Worm (Caenorhabditis elegans): ENCODE data around the gene dyf-13.

The dyf-13 gene

DNA sequence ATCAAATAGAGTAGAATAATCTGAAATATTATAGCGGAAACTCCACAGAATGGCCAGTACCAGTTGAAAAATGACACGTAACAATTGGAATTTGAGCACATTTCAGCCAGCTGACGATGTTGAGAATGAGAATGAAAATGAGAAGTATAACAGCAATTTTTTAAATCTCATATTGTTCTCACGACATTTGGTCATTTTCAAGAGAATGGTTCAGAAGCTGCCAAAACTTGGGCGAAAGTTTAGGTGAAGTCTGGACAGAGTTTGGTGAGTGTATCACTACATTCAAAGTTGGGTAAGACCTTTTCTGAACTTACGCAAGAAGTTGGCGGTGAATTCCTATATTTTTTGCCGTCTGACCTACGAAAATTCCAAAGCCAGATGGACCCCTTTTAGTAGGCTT is 33.8 kb upstream of the dyf-13 start, which contains the start of gene srd-58:
Gene srd-58, minus strand, starts transcription at position 101 of the 400 bp plus-strand sequence.
- TF ChIP-seq sdc-2 (tag; optimal IDR thresholded peaks at IDR 0.05) (no peak), hlh-13 (GFP tag; optimal IDR thresholded peaks at IDR 0.05) (no peak), ceh-14 (tag; optimal IDR thresholded peaks at IDR 0.05) (no peak), ceh-18 (tag; optimal IDR thresholded peaks at IDR 0.05) (no peak), che-1 (tag; optimal IDR thresholded peaks at IDR 0.05) (no peak), gmeb-2 (tag; optimal IDR thresholded peaks at IDR 0.05) (no peak), C08G9.2 (tag; optimal IDR thresholded peaks at IDR 0.05) (no peak), elt-4 (tag; optimal IDR thresholded peaks at IDR 0.05) (no peak), pha-2 (tag; optimal IDR thresholded peaks at IDR 0.05) (no peak), nhr-11 (tag; optimal IDR thresholded peaks at IDR 0.05) (no peak), pat-9 (tag; optimal IDR thresholded peaks at IDR 0.05) (no peak), ceh-45 (GFP tag; IDR thresholded peaks at IDR 0.05) (no peak), hlh-15 (tag; optimal IDR thresholded peaks at IDR 0.05) (no peak), ceh-2 (tag; optimal IDR thresholded peaks at IDR 0.05) (no peak)

DNA sequence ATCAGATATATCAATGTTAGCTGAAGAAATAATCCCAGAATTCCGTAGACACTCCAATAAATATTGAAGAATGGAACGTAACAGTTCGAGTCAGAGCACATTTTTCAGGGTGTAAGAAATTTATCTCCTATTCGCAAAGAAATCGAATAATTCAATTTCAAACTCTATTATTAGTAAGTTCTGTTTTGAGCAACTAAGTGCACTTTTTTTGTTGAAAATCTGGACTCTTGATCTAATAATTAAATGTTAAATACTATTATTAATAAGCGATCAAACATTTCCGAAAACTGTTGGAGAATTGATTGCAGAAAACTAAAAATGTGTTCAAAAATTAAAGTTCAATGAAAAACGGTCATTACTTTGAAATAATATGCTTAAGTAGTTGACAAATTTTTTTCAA is 32.0 kb upstream of the dyf-13 start, which contains the start of gene srd-56:
Gene srd-56, minus strand, starts transcription at position 101 of the 400 bp plus-strand sequence.
- TF ChIP-seq nhr-11 (tag; optimal IDR thresholded peaks at IDR 0.05) (no peak), C38D4.7 (GFP tag; optimal IDR thresholded peaks at IDR 0.05) (no peak), hlh-6 (tag; optimal IDR thresholded peaks at IDR 0.05) (no peak), hlh-13 (GFP tag; optimal IDR thresholded peaks at IDR 0.05) (no peak), ceh-31 (tag; optimal IDR thresholded peaks at IDR 0.05) (no peak), hlh-8 (tag; optimal IDR thresholded peaks at IDR 0.05) (no peak), mec-3 (tag; optimal IDR thresholded peaks at IDR 0.05; ENCODE audit: borderline replicate concordance) (no peak), fax-1 (tag; optimal IDR thresholded peaks at IDR 0.05) (no peak), ceh-6 (GFP tag; optimal IDR thresholded peaks at IDR 0.05) (no peak), pax-1 (tag; optimal IDR thresholded peaks at IDR 0.05) (no peak), ceh-30 (tag; optimal IDR thresholded peaks at IDR 0.05) (no peak), ceh-18 (tag; optimal IDR thresholded peaks at IDR 0.05) (no peak), ceh-9 (tag; optimal IDR thresholded peaks at IDR 0.05) (no peak), che-1 (tag; optimal IDR thresholded peaks at IDR 0.05) (no peak), hlh-15 (tag; optimal IDR thresholded peaks at IDR 0.05) (no peak), dmd-4 (tag; optimal IDR thresholded peaks at IDR 0.05; ENCODE audit: borderline replicate concordance) (no peak), sox-2 (GFP tag; IDR thresholded peaks at IDR 0.05) (no peak), eyg-1 (tag; optimal IDR thresholded peaks at IDR 0.05) (no peak), ref-2 (tag; optimal IDR thresholded peaks at IDR 0.05) (no peak), pat-9 (tag; optimal IDR thresholded peaks at IDR 0.05) (no peak)

DNA sequence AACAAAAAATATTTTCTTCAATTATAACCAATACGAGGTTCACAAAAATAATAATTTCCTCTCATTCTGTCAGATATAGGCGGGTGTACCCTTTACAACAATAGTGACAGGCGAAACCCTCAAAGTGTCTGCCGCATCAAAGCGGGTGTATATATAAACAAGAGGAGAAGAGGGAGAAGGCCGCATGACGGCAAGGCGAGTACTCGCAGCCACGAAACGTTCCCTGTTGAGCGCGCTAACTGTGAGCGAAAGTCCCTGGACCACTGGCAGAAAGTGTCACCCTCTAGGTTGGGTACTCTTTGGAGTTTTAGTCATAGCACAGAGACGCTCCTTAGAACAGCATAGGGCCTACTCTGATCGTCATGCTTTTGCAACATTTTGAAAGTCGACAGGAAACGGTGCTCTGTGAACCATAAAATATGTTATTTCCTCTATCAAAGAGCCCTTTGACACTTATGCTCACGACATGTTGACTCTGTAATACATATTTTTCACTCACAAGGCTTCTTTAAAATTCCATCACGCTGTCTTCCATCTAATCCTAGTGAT is 29.0 kb upstream of the dyf-13 start, which contains the start of gene pcrg-1:
Gene pcrg-1, plus strand, starts transcription at position 499 of the 549 bp plus-strand sequence.
- TF ChIP-seq hlh-13 (GFP tag; optimal IDR thresholded peaks at IDR 0.05) (peak; percentile 92), sox-2 (GFP tag; IDR thresholded peaks at IDR 0.05) (peak; percentile 87), ceh-18 (tag; optimal IDR thresholded peaks at IDR 0.05) (peak; percentile 76), che-1 (tag; optimal IDR thresholded peaks at IDR 0.05) (peak; percentile 91), ceh-6 (GFP tag; optimal IDR thresholded peaks at IDR 0.05) (peak; percentile 86), unc-42 (tag; optimal IDR thresholded peaks at IDR 0.05) (peak; percentile 35), ceh-48 (tag; optimal IDR thresholded peaks at IDR 0.05) (peak; percentile 74), tbx-7 (tag; optimal IDR thresholded peaks at IDR 0.05) (peak; percentile 71), ceh-22 (tag; optimal IDR thresholded peaks at IDR 0.05) (no peak), ref-2 (tag; optimal IDR thresholded peaks at IDR 0.05) (peak; percentile 77), lim-6 (tag; optimal IDR thresholded peaks at IDR 0.05) (peak; percentile 90), nfya-1 (tag; optimal IDR thresholded peaks at IDR 0.05) (peak; percentile 45), nhr-232 (tag; optimal IDR thresholded peaks at IDR 0.05) (peak; percentile 73), Y22D7AL.16 (tag; optimal IDR thresholded peaks at IDR 0.05) (peak; percentile 84), ceh-2 (tag; optimal IDR thresholded peaks at IDR 0.05) (peak; percentile 78), npax-4 (tag; optimal IDR thresholded peaks at IDR 0.05) (peak; percentile 84), eyg-1 (tag; optimal IDR thresholded peaks at IDR 0.05) (peak; percentile 80), unc-55 (GFP tag; optimal IDR thresholded peaks at IDR 0.05) (no peak), ceh-14 (tag; optimal IDR thresholded peaks at IDR 0.05) (peak; percentile 91), sox-4 (tag; optimal IDR thresholded peaks at IDR 0.05) (peak; percentile 85), hlh-6 (tag; optimal IDR thresholded peaks at IDR 0.05) (peak; percentile 91), pha-2 (tag; optimal IDR thresholded peaks at IDR 0.05) (peak; percentile 78), odd-2 (tag; optimal IDR thresholded peaks at IDR 0.05) (no peak), nhr-11 (tag; optimal IDR thresholded peaks at IDR 0.05) (no peak), F13H6.1 (tag; optimal IDR thresholded peaks at IDR 0.05) (peak; percentile 89), pat-9 (tag; optimal IDR thresholded peaks at IDR 0.05) (peak; percentile 88), lin-11 (tag; optimal IDR thresholded peaks at IDR 0.05) (peak; percentile 77), pqm-1 (tag; optimal IDR thresholded peaks at IDR 0.05) (peak; percentile 61), mec-3 (tag; optimal IDR thresholded peaks at IDR 0.05; ENCODE audit: borderline replicate concordance) (peak; percentile 39), ets-4 (tag; optimal IDR thresholded peaks at IDR 0.05) (peak; percentile 52), pax-1 (tag; optimal IDR thresholded peaks at IDR 0.05) (no peak), ceh-19 (GFP tag; optimal IDR thresholded peaks at IDR 0.05) (peak; percentile 90), ceh-24 (tag; optimal IDR thresholded peaks at IDR 0.05) (peak; percentile 74)
